Fruit fly (Drosophila melanogaster) whole organism, embryonic: ENCODE results near the gene CG11356.
A peak's percentile ranks its signal among the peaks of the same experiment; 100 is the strongest.

Experiments
- ATbp ChIP-seq: fragments of 200-800 bp; sonication (Bioruptor generic); optimal IDR thresholded peaks from 2 replicates; lab custom pipeline; 2017; ENCODE audit warnings: missing biosample characterization, mild to moderate bottlenecking, missing genetic modification characterization, missing genetic modification reagents
- CG10654 ChIP-seq: fragments of 200-800 bp; sonication (Bioruptor generic); optimal IDR thresholded peaks from 2 replicates; lab custom pipeline; 2016; ENCODE audit warnings: missing biosample characterization, missing genetic modification characterization
- CG10979 ChIP-seq: fragments of 200-800 bp; sonication (Bioruptor generic); optimal IDR thresholded peaks from 2 replicates; lab custom pipeline; 2018; ENCODE audit warnings: missing biosample characterization, mild to moderate bottlenecking, missing genetic modification characterization, moderate library complexity
- CG13894 ChIP-seq: fragments of 200-800 bp; sonication (Bioruptor generic); optimal IDR thresholded peaks from 3 replicates; lab custom pipeline; 2018; ENCODE audit warnings: missing biosample characterization, mild to moderate bottlenecking, missing genetic modification characterization, moderate library complexity
- CG14014 ChIP-seq: fragments of 200-800 bp; sonication (Bioruptor generic); IDR thresholded peaks from 2 replicates; pipeline ENCODE4 v1.3.6; 2022; ENCODE audit warnings: missing biosample characterization, missing genetic modification characterization
- CG14860 ChIP-seq: fragments of 200-800 bp; sonication (Bioruptor generic); IDR thresholded peaks from 3 replicates; pipeline ENCODE4 v1.3.6; 2022; ENCODE audit warnings: missing biosample characterization, missing genetic modification characterization; ENCODE audit not compliant: partially characterized antibody
- CG14965 ChIP-seq: fragments of 200-800 bp; sonication (Bioruptor generic); optimal IDR thresholded peaks from 2 replicates; lab custom pipeline; 2016; ENCODE audit warnings: missing biosample characterization, missing genetic modification characterization, borderline replicate concordance
- CG15601 ChIP-seq: fragments of 200-800 bp; sonication (Bioruptor generic); optimal IDR thresholded peaks from 3 replicates; lab custom pipeline; 2019; ENCODE audit warnings: missing biosample characterization, mild to moderate bottlenecking, missing genetic modification characterization, moderate library complexity
- CG17385 ChIP-seq: fragments of 200-800 bp; sonication (Bioruptor generic); optimal IDR thresholded peaks from 3 replicates; lab custom pipeline; 2018; ENCODE audit warnings: missing biosample characterization, mild to moderate bottlenecking, missing genetic modification characterization
- CG17802 ChIP-seq: fragments of 200-800 bp; sonication (Bioruptor generic); optimal IDR thresholded peaks from 2 replicates; lab custom pipeline; 2018; ENCODE audit warnings: missing biosample characterization, mild to moderate bottlenecking, missing genetic modification characterization, moderate library complexity
- CG31224 ChIP-seq: fragments of 200-800 bp; sonication (Bioruptor generic); IDR thresholded peaks from 2 replicates; pipeline ENCODE4 v1.3.6; 2022; ENCODE audit warnings: missing biosample characterization, missing genetic modification characterization
- CG31441 ChIP-seq: fragments of 200-800 bp; sonication (Bioruptor generic); IDR thresholded peaks from 2 replicates; pipeline ENCODE4 v1.3.6; 2022; ENCODE audit warnings: missing biosample characterization, missing genetic modification characterization
- CG42726 ChIP-seq: fragments of 200-800 bp; sonication (Bioruptor generic); IDR thresholded peaks from 2 replicates; pipeline ENCODE4 v1.3.6; 2022; ENCODE audit warnings: missing biosample characterization, missing genetic modification characterization; ENCODE audit not compliant: partially characterized antibody
- CG4360 ChIP-seq: fragments of 200-800 bp; sonication (Bioruptor generic); IDR thresholded peaks from 2 replicates; pipeline ENCODE4 v1.3.6; 2022; ENCODE audit warnings: missing biosample characterization, missing genetic modification characterization
- CG4820 ChIP-seq: fragments of 200-800 bp; sonication (Bioruptor generic); optimal IDR thresholded peaks from 3 replicates; lab custom pipeline; 2016; ENCODE audit warnings: missing biosample characterization, missing genetic modification characterization
- CG6272 ChIP-seq: fragments of 200-800 bp; sonication (Bioruptor generic); IDR thresholded peaks from 2 replicates; pipeline ENCODE4 v1.3.6; 2022; ENCODE audit warnings: missing biosample characterization, missing genetic modification characterization
- CG6654 ChIP-seq: fragments of 200-800 bp; sonication (Bioruptor generic); optimal IDR thresholded peaks from 2 replicates; lab custom pipeline; 2017; ENCODE audit warnings: missing biosample characterization, mild to moderate bottlenecking, missing genetic modification characterization
- CG6683 ChIP-seq: fragments of 200-800 bp; sonication (Bioruptor generic); optimal IDR thresholded peaks from 2 replicates; lab custom pipeline; 2017; ENCODE audit warnings: missing biosample characterization, mild to moderate bottlenecking, missing genetic modification characterization, missing genetic modification reagents
- CG7556 ChIP-seq: fragments of 200-800 bp; sonication (Bioruptor generic); optimal IDR thresholded peaks from 2 replicates; lab custom pipeline; 2017; ENCODE audit warnings: missing biosample characterization, mild to moderate bottlenecking, missing genetic modification characterization
- CG8388 ChIP-seq: fragments of 200-800 bp; sonication (Bioruptor generic); optimal IDR thresholded peaks from 2 replicates; lab custom pipeline; 2019; ENCODE audit warnings: missing biosample characterization, mild to moderate bottlenecking, missing genetic modification characterization, moderate library complexity
- CG9932 ChIP-seq: fragments of 200-800 bp; sonication (Bioruptor generic); IDR thresholded peaks from 2 replicates; pipeline ENCODE4 v1.3.6; 2022; ENCODE audit warnings: missing biosample characterization, missing genetic modification characterization
- CrebB ChIP-seq: fragments of 200-800 bp; sonication (Bioruptor generic); optimal IDR thresholded peaks from 3 replicates; lab custom pipeline; 2018; ENCODE audit warnings: missing biosample characterization, mild to moderate bottlenecking, missing genetic modification characterization
- Dll ChIP-seq: fragments of 200-800 bp; sonication (Bioruptor generic); IDR thresholded peaks from 4 replicates; pipeline ENCODE4 v1.3.6; 2022; ENCODE audit warnings: missing biosample characterization, missing genetic modification characterization; ENCODE audit not compliant: partially characterized antibody
- H15 ChIP-seq: fragments of 200-800 bp; sonication (Bioruptor generic); IDR thresholded peaks from 3 replicates; pipeline ENCODE4 v1.3.6; 2022; ENCODE audit warnings: missing biosample characterization, missing genetic modification characterization
- Hmx ChIP-seq: fragments of 200-800 bp; sonication (Bioruptor generic); optimal IDR thresholded peaks from 2 replicates; lab custom pipeline; 2016; ENCODE audit warnings: missing biosample characterization, missing genetic modification characterization
- Lpt ChIP-seq: fragments of >200 bp; optimal IDR thresholded peaks from 2 replicates; lab custom pipeline; 2018; ENCODE audit warnings: missing biosample characterization, missing genetic modification characterization
- Med ChIP-seq: fragments of 200-800 bp; sonication (Bioruptor generic); peaks from one replicate; lab custom pipeline; 2016; ENCODE audit warnings: missing biosample characterization, missing genetic modification characterization, mild to moderate bottlenecking, inconsistent platforms, moderate library complexity
- Opbp ChIP-seq: fragments of 200-800 bp; sonication (Bioruptor generic); IDR thresholded peaks from 3 replicates; pipeline ENCODE4 v1.3.6; 2022; ENCODE audit warnings: missing biosample characterization, missing genetic modification characterization; ENCODE audit not compliant: partially characterized antibody
- Rx ChIP-seq: fragments of 200-800 bp; sonication (Bioruptor generic); IDR thresholded peaks from 2 replicates; pipeline ENCODE4 v1.3.6; 2022; ENCODE audit warnings: missing biosample characterization, missing genetic modification characterization
- Ssrp ChIP-seq: fragments of 200-800 bp; sonication (Bioruptor generic); optimal IDR thresholded peaks from 2 replicates; lab custom pipeline; 2018; ENCODE audit warnings: missing biosample characterization, mild to moderate bottlenecking, missing genetic modification characterization, moderate library complexity
- Xrp1 ChIP-seq: fragments of 200-800 bp; sonication (Bioruptor generic); IDR thresholded peaks from 2 replicates; pipeline ENCODE4 v1.3.6; 2022; ENCODE audit warnings: missing biosample characterization, missing genetic modification characterization
- YL-1 ChIP-seq: fragments of 200-800 bp; sonication (Bioruptor generic); optimal IDR thresholded peaks from 3 replicates; lab custom pipeline; 2017; ENCODE audit warnings: missing biosample characterization, mild to moderate bottlenecking, missing genetic modification characterization
- amos ChIP-seq: fragments of 200-800 bp; sonication (Bioruptor generic); IDR thresholded peaks from 2 replicates; pipeline ENCODE4 v1.3.6; 2022; ENCODE audit warnings: missing biosample characterization, missing genetic modification characterization; ENCODE audit not compliant: partially characterized antibody
- bab2 ChIP-seq: fragments of 200-800 bp; sonication (Bioruptor generic); optimal IDR thresholded peaks from 2 replicates; lab custom pipeline; 2016; ENCODE audit warnings: missing biosample characterization, missing genetic modification characterization
- bbx ChIP-seq: fragments of 200-800 bp; sonication (Bioruptor generic); IDR thresholded peaks from 2 replicates; pipeline ENCODE4 v1.3.6; 2022; ENCODE audit warnings: missing biosample characterization, missing genetic modification characterization; ENCODE audit not compliant: partially characterized antibody
- gce ChIP-seq: fragments of 200-800 bp; sonication (Bioruptor generic); IDR thresholded peaks from 3 replicates; pipeline ENCODE4 v1.3.6; 2022; ENCODE audit warnings: missing biosample characterization, missing genetic modification characterization
- grn ChIP-seq: fragments of 200-800 bp; sonication (Bioruptor generic); optimal IDR thresholded peaks from 3 replicates; lab custom pipeline; 2017; ENCODE audit warnings: missing biosample characterization, missing genetic modification characterization
- h ChIP-seq: fragments of >200 bp; optimal IDR thresholded peaks from 2 replicates; lab custom pipeline; 2017
- ham ChIP-seq: fragments of 200-800 bp; sonication (Bioruptor generic); IDR thresholded peaks from 2 replicates; pipeline ENCODE4 v1.3.6; 2022; ENCODE audit warnings: missing biosample characterization, missing genetic modification characterization
- jigr1 ChIP-seq: fragments of 200-800 bp; sonication (Bioruptor generic); IDR thresholded peaks from 3 replicates; pipeline ENCODE4 v1.3.6; 2022; ENCODE audit warnings: missing biosample characterization, missing genetic modification characterization
- mirr ChIP-seq: fragments of 200-800 bp; sonication (Bioruptor generic); optimal IDR thresholded peaks from 3 replicates; lab custom pipeline; 2018; ENCODE audit warnings: missing biosample characterization, mild to moderate bottlenecking, missing genetic modification characterization
- odd ChIP-seq: fragments of 200-800 bp; sonication (Bioruptor generic); optimal IDR thresholded peaks from 2 replicates; lab custom pipeline; 2017; ENCODE audit warnings: missing biosample characterization, mild to moderate bottlenecking, missing genetic modification characterization
- phol ChIP-seq: fragments of 200-800 bp; sonication (Bioruptor generic); optimal IDR thresholded peaks from 3 replicates; lab custom pipeline; 2018; ENCODE audit warnings: missing biosample characterization, mild to moderate bottlenecking, missing genetic modification characterization, moderate library complexity
- run ChIP-seq: fragments of 200-800 bp; sonication (Bioruptor generic); optimal IDR thresholded peaks from 3 replicates; lab custom pipeline; 2018; ENCODE audit warnings: missing biosample characterization, mild to moderate bottlenecking, missing genetic modification characterization
- sens-2 ChIP-seq: fragments of 200-800 bp; sonication (Bioruptor generic); IDR thresholded peaks from 2 replicates; pipeline ENCODE4 v1.3.6; 2022; ENCODE audit warnings: missing biosample characterization, missing genetic modification characterization
- shn ChIP-seq: fragments of 200-800 bp; sonication (Bioruptor generic); optimal IDR thresholded peaks from 3 replicates; lab custom pipeline; 2016; ENCODE audit warnings: missing biosample characterization, missing genetic modification characterization
- sim ChIP-seq: fragments of 200-800 bp; sonication (Bioruptor generic); IDR thresholded peaks from 2 replicates; pipeline ENCODE4 v1.3.6; 2022; ENCODE audit warnings: missing biosample characterization, missing genetic modification characterization
- sob ChIP-seq: fragments of 200-800 bp; sonication (Bioruptor generic); IDR thresholded peaks from 2 replicates; pipeline ENCODE4 v1.3.6; 2022; ENCODE audit warnings: missing biosample characterization, missing genetic modification characterization
- sqz ChIP-seq: fragments of 200-800 bp; sonication (Bioruptor generic); optimal IDR thresholded peaks from 3 replicates; lab custom pipeline; 2018; ENCODE audit warnings: missing biosample characterization, mild to moderate bottlenecking, missing genetic modification characterization
- tin ChIP-seq: fragments of 200-800 bp; sonication (Bioruptor generic); optimal IDR thresholded peaks from 3 replicates; lab custom pipeline; 2016; ENCODE audit warnings: missing biosample characterization, missing genetic modification characterization
- ttk ChIP-seq: fragments of 200-800 bp; sonication (Bioruptor generic); IDR thresholded peaks from 2 replicates; pipeline ENCODE4 v2.1.2; 2022; ENCODE audit warnings: missing biosample characterization, missing genetic modification characterization
- wdn ChIP-seq: fragments of 200-800 bp; sonication (Bioruptor generic); IDR thresholded peaks from 2 replicates; pipeline ENCODE4 v1.3.6; 2022; ENCODE audit warnings: missing biosample characterization, missing genetic modification characterization

CG11356 gene

dm6 chrX:12076243-12076642 is 27.4 kb downstream of the CG11356 start (continued):
- no peak for TF ChIP-seq jigr1
- no peak for TF ChIP-seq sim
- no peak for TF ChIP-seq CG14014 (GFP tag; lab: Robert Waterston, UW)
- no peak for TF ChIP-seq amos
- no peak for TF ChIP-seq sqz (GFP tag; lab: Kevin White, UChicago)
- TF ChIP-seq CG6272 (GFP tag; lab: Robert Waterston, UW), result no peak
- no peak for TF ChIP-seq odd
- no peak for TF ChIP-seq Lpt (GFP tag; lab: Kevin White, UChicago)
- no peak for TF ChIP-seq CG13894 (tag; lab: Kevin White, UChicago)
- peak; percentile 33; the same call in 1 of the 2 replicates for TF ChIP-seq CG31441 (GFP tag; lab: Robert Waterston, UW)
- TF ChIP-seq CG42726 (GFP tag; lab: Robert Waterston, UW), result no peak
- peak; percentile 45 for TF ChIP-seq CG7556
- TF ChIP-seq CG10979 (tag; lab: Kevin White, UChicago), result peak; percentile 43
- peak; percentile 22 for TF ChIP-seq CG8388 (GFP tag; lab: Kevin White, UChicago)
- no peak for TF ChIP-seq Rx (GFP tag; lab: Robert Waterston, UW)
- TF ChIP-seq Ssrp, result peak; percentile 20
- TF ChIP-seq wdn, result no peak
- TF ChIP-seq CG14860 (GFP tag; lab: Robert Waterston, UW), result no peak
- no peak for TF ChIP-seq CG17802 (tag; lab: Kevin White, UChicago)
- TF ChIP-seq sob (GFP tag; lab: Robert Waterston, UW), result no peak
- no peak for TF ChIP-seq CG10654
- TF ChIP-seq bbx (GFP tag; lab: Robert Waterston, UW), result no peak
- no peak for TF ChIP-seq ttk
- no peak for TF ChIP-seq sens-2
- TF ChIP-seq run (tag; lab: Kevin White, UChicago), result no peak
- TF ChIP-seq grn (GFP tag; lab: Kevin White, UChicago), result no peak
- peak; percentile 43 for TF ChIP-seq ATbp (GFP tag; lab: Kevin White, UChicago)
- no peak for TF ChIP-seq CG6683 (GFP tag; lab: Kevin White, UChicago)
- no peak for TF ChIP-seq Dll (GFP tag; lab: Robert Waterston, UW)
- TF ChIP-seq YL-1 (GFP tag; lab: Kevin White, UChicago), result no peak
- TF ChIP-seq H15 (GFP tag; lab: Robert Waterston, UW), result no peak
- no peak for TF ChIP-seq CG15601 (tag; lab: Kevin White, UChicago)
- TF ChIP-seq CG31224 (GFP tag; lab: Robert Waterston, UW), result no peak
- TF ChIP-seq Hmx (GFP tag; lab: Kevin White, UChicago), result no peak
- peak; percentile 26 for TF ChIP-seq phol (tag; lab: Kevin White, UChicago)
- no peak for TF ChIP-seq shn (GFP tag; lab: Kevin White, UChicago)
- peak; percentile 20 for TF ChIP-seq CG17385 (GFP tag; lab: Kevin White, UChicago)
- no peak for TF ChIP-seq Med (GFP tag; lab: Kevin White, UChicago)
- no peak for TF ChIP-seq gce (GFP tag; lab: Robert Waterston, UW)
- TF ChIP-seq mirr (GFP tag; lab: Kevin White, UChicago), result no peak
- peak; percentile 43; the same call in 1 of the 2 replicates for TF ChIP-seq Xrp1 (GFP tag; lab: Robert Waterston, UW)
- TF ChIP-seq tin (GFP tag; lab: Kevin White, UChicago), result no peak
- no peak for TF ChIP-seq ham (GFP tag; lab: Robert Waterston, UW)
- TF ChIP-seq CG4820, result no peak
- no peak for TF ChIP-seq Opbp (GFP tag; lab: Robert Waterston, UW)
- no peak for TF ChIP-seq h (lab: Kevin White, UChicago)
- no peak for TF ChIP-seq CG9932 (GFP tag; lab: Robert Waterston, UW)
- no peak for TF ChIP-seq CG4360 (GFP tag; lab: Robert Waterston, UW)
- TF ChIP-seq CrebB, result no peak
- no peak for TF ChIP-seq CG14965 (GFP tag; lab: Kevin White, UChicago)
- no peak for TF ChIP-seq CG6654 (GFP tag; lab: Kevin White, UChicago)
- TF ChIP-seq bab2 (GFP tag; lab: Kevin White, UChicago), result no peak
